Worm (Caenorhabditis elegans): Measurements from ENCODE around the gene nfu-1.

DNA sequence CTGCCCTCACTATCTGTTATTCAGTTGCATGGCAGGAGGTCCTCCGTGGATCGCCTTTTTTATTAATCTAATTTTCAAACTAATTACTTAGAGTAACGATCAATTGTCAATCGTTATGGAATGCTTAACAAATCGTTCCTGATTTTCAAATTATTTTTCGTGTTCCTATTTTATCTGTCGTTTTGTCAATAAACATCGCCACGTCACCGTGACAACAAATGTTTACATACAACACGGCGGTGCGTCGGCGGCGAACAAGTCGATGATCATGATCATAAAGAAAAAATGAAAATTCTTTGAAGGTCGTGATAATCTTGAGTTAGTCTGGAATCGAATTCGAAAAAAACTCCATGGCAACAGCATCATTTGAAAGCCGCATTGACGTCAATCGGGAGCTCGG lies 41.7 kb upstream of the nfu-1 start:
- TF ChIP-seq ceh-14 (tag; optimal IDR thresholded peaks at IDR 0.05) (no peak), ama-1 (optimal IDR thresholded peaks at IDR 0.05) (no peak), pag-3 (tag; optimal IDR thresholded peaks at IDR 0.05; ENCODE audit: borderline replicate concordance) (no peak), pha-4 (tag; optimal IDR thresholded peaks at IDR 0.05) (no peak), K02D7.2 (tag; optimal IDR thresholded peaks at IDR 0.05) (no peak), ceh-19 (GFP tag; optimal IDR thresholded peaks at IDR 0.05) (no peak), elt-4 (tag; optimal IDR thresholded peaks at IDR 0.05) (no peak), pqm-1 (tag; optimal IDR thresholded peaks at IDR 0.05) (no peak)

Data from whole organism, late embryonic.